Worm (Caenorhabditis elegans) whole organism, late embryonic: ENCODE data around the gene F46C3.7.

Source experiments
- C38D4.7 ChIP-seq: fragments of 200-800 bp; sonication (Bioruptor generic); optimal IDR thresholded peaks from 2 replicates; lab custom pipeline; 2018; ENCODE audit warnings: mild to moderate bottlenecking, missing genetic modification characterization, moderate library complexity, missing compliant biosample characterization
- ceh-30 ChIP-seq: fragments of 150-350 bp; optimal IDR thresholded peaks from 2 replicates; lab custom pipeline; 2014; ENCODE audit warnings: missing biosample characterization, missing genetic modification characterization
- dmd-4 ChIP-seq: sonication (generic microtip); optimal IDR thresholded peaks from 2 replicates; lab custom pipeline; 2016; ENCODE audit warnings: borderline replicate concordance, missing genetic modification characterization, missing compliant biosample characterization
- lim-6 ChIP-seq: sonication (generic microtip); optimal IDR thresholded peaks from 2 replicates; lab custom pipeline; 2016; ENCODE audit warnings: missing genetic modification characterization, missing compliant biosample characterization
- mec-3 ChIP-seq: sonication (generic microtip); optimal IDR thresholded peaks from 2 replicates; lab custom pipeline; 2016; ENCODE audit warnings: borderline replicate concordance, missing genetic modification characterization, missing compliant biosample characterization
- pag-3 ChIP-seq: sonication (generic microtip); optimal IDR thresholded peaks from 2 replicates; lab custom pipeline; 2016; ENCODE audit warnings: missing compliant biosample characterization, missing genetic modification characterization, borderline replicate concordance
- pqm-1 ChIP-seq: sonication (generic microtip); optimal IDR thresholded peaks from 2 replicates; lab custom pipeline; 2016; ENCODE audit warnings: missing genetic modification characterization, missing compliant biosample characterization
- rnt-1 ChIP-seq: sonication (generic microtip); optimal IDR thresholded peaks from 2 replicates; lab custom pipeline; 2016; ENCODE audit warnings: missing genetic modification characterization, missing compliant biosample characterization
- syd-9 ChIP-seq: sonication (generic microtip); optimal IDR thresholded peaks from 2 replicates; lab custom pipeline; 2016; ENCODE audit warnings: mild to moderate bottlenecking, missing genetic modification characterization, moderate library complexity, missing compliant biosample characterization
- tbx-2 ChIP-seq: sonication (generic microtip); optimal IDR thresholded peaks from 2 replicates; lab custom pipeline; 2016; ENCODE audit warnings: missing genetic modification characterization, missing compliant biosample characterization
- unc-55 ChIP-seq: sonication (generic microtip); optimal IDR thresholded peaks from 2 replicates; lab custom pipeline; 2017; ENCODE audit warnings: missing biosample characterization, missing genetic modification reagents, missing genetic modification characterization

DNA sequence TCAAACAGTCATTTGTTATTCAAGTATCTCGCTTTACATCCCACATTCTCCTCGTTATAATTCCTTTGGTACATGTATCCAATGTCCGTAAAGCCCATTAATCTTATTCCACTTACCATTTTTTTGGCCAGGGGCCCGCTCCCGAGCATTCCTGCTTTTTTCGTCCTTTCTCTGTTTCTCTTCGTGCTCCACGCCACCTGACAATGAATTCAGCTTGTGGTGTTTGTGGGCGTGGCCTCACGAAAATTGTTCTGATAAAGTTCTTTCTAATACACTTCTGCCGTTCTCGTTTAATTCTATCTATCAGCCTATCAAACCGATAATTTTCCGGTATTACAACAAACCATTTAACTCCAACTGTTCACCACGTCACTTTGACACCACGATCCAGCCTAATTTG, 40.2 kb downstream of the F46C3.7 start:
- no peak for TF ChIP-seq pag-3
- no peak for TF ChIP-seq syd-9
- TF ChIP-seq pqm-1 (tag; lab: Kevin White, UChicago), result no peak
- TF ChIP-seq dmd-4 (tag; lab: Kevin White, UChicago), result no peak
- TF ChIP-seq tbx-2 (tag; lab: Kevin White, UChicago), result no peak
- TF ChIP-seq ceh-30 (tag; lab: Kevin White, UChicago), result no peak
- TF ChIP-seq rnt-1 (tag; lab: Kevin White, UChicago), result no peak
- no peak for TF ChIP-seq mec-3 (tag; lab: Kevin White, UChicago)
- TF ChIP-seq unc-55 (GFP tag; lab: Kevin White, UChicago), result no peak
- TF ChIP-seq C38D4.7 (GFP tag; lab: Kevin White, UChicago), result no peak
- TF ChIP-seq lim-6 (tag; lab: Kevin White, UChicago), result no peak
